Worm (Caenorhabditis elegans) whole organism, L4/young adult: ENCODE measurements around the gene gpa-7.

Experiments used
- W03F9.2 ChIP-seq: fragments of 150-350 bp; optimal IDR thresholded peaks from 2 replicates; lab custom pipeline; 2014; ENCODE audit warnings: missing biosample characterization, missing genetic modification characterization
- dao-5 ChIP-seq: sonication (generic microtip); optimal IDR thresholded peaks from 2 replicates; lab custom pipeline; 2016; ENCODE audit warnings: missing genotype, missing genetic modification characterization, moderate library complexity, missing compliant biosample characterization
- him-1 ChIP-seq: sonication (generic microtip); optimal IDR thresholded peaks from 2 replicates; lab custom pipeline; 2016; ENCODE audit warnings: missing genotype, missing genetic modification reagents, missing genetic modification characterization, missing compliant biosample characterization

- TF ChIP-seq W03F9.2 (no peak), him-1 (tag; lab: Kevin White, UChicago) (no peak), dao-5 (tag; lab: Kevin White, UChicago) (no peak)
These were observed 15.5 kb upstream of the gpa-7 start, which contains the start of gene R10H10.3 for ce11 chrIV:10388263-10388662.
